Fruit fly (Drosophila melanogaster) whole organism, pupa: ENCODE results near the gene nolo.

ENCODE experiments used
- CG10348 ChIP-seq: fragments of 200-800 bp; sonication (Bioruptor generic); IDR thresholded peaks from 2 replicates; pipeline ENCODE4 v1.3.6; 2022; ENCODE audit warnings: missing biosample characterization, missing genetic modification characterization
- CG13204 ChIP-seq: fragments of 200-800 bp; sonication (Bioruptor generic); optimal IDR thresholded peaks from 2 replicates; lab custom pipeline; 2018; ENCODE audit warnings: missing biosample characterization, mild to moderate bottlenecking, missing genetic modification characterization, moderate library complexity
- CG32121 ChIP-seq: fragments of 200-800 bp; sonication (Bioruptor generic); IDR thresholded peaks from 2 replicates; pipeline ENCODE4 v1.3.6; 2022; ENCODE audit warnings: missing biosample characterization, missing genetic modification characterization
- CG34367 ChIP-seq: fragments of 200-800 bp; sonication (Bioruptor generic); optimal IDR thresholded peaks from 2 replicates; lab custom pipeline; 2018; ENCODE audit warnings: missing biosample characterization, mild to moderate bottlenecking, missing genetic modification characterization
- CG8301 ChIP-seq: fragments of 200-800 bp; sonication (Bioruptor generic); optimal IDR thresholded peaks from 2 replicates; lab custom pipeline; 2018; ENCODE audit warnings: missing biosample characterization, mild to moderate bottlenecking, missing genetic modification characterization
- CG9948 ChIP-seq: fragments of 200-800 bp; sonication (Bioruptor generic); optimal IDR thresholded peaks from 2 replicates; lab custom pipeline; 2018; ENCODE audit warnings: missing biosample characterization, mild to moderate bottlenecking, missing genetic modification characterization, moderate library complexity
- EcR ChIP-seq: fragments of 200-800 bp; sonication (Bioruptor generic); optimal IDR thresholded peaks from 3 replicates; lab custom pipeline; 2019; ENCODE audit warnings: missing biosample characterization, missing genetic modification characterization, mild to moderate bottlenecking, moderate library complexity, missing genetic modification reagents
- fd96Ca ChIP-seq: fragments of 200-800 bp; sonication (Bioruptor generic); IDR thresholded peaks from 3 replicates; pipeline ENCODE4 v1.3.6; 2022; ENCODE audit warnings: missing biosample characterization, missing genetic modification characterization
- gl ChIP-seq: fragments of 200-800 bp; sonication (Bioruptor generic); optimal IDR thresholded peaks from 2 replicates; lab custom pipeline; 2018; ENCODE audit warnings: missing biosample characterization, mild to moderate bottlenecking, missing genetic modification characterization

- TF ChIP-seq CG34367 (tag; lab: Kevin White, UChicago) (no peak), CG10348 (GFP tag; lab: Robert Waterston, UW) (no peak), fd96Ca (GFP tag; lab: Robert Waterston, UW) (no peak), CG8301 (tag; lab: Kevin White, UChicago) (no peak), EcR (no peak), gl (tag; lab: Kevin White, UChicago) (no peak), CG32121 (GFP tag; lab: Robert Waterston, UW) (no peak), CG13204 (GFP tag; lab: Kevin White, UChicago) (no peak), CG9948 (tag; lab: Kevin White, UChicago) (no peak)
Observed at dm6 chr2L:21658529-21659009, 25.3 kb upstream of the nolo start, which contains the start of gene Cul2.
